Worm (Caenorhabditis elegans): ENCODE measurements around the gene pac-1.

DNA sequence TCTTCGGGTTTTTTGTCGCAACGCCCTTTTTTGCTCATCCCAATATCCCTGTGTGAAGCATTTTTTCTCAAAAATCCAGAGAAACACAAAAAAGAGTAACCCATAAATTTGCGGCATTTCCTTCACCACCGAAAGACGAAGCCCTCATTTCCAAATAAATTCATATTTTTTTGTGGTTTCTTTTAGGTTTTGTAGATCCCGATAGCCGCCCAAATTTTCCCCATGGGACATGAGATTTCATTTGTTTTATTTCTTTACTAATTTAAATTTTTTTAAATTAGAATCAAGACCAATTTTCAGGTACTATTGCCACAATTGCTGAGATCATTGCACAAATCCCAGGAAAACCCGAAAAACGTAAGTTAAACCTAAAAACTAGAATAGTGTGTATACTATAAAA, 28.1 kb upstream of the pac-1 start, which contains the start of gene mig-39:
- TF ChIP-seq snpc-4 (tag; optimal IDR thresholded peaks at IDR 0.05) = no peak
- no peak for TF ChIP-seq ztf-11 (tag; optimal IDR thresholded peaks at IDR 0.05)
- no peak for TF ChIP-seq pha-4 (tag; optimal IDR thresholded peaks at IDR 0.05)
- no peak for TF ChIP-seq ces-1 (GFP tag; optimal IDR thresholded peaks at IDR 0.05)
- no peak for TF ChIP-seq elt-1 (tag; optimal IDR thresholded peaks at IDR 0.05; ENCODE audit: borderline replicate concordance, insufficient read depth)
- TF ChIP-seq blmp-1 (tag; optimal IDR thresholded peaks at IDR 0.05) = no peak
- no peak for TF ChIP-seq nhr-12 (tag; optimal IDR thresholded peaks at IDR 0.05)
- no peak for TF ChIP-seq ceh-39 (tag; optimal IDR thresholded peaks at IDR 0.05)
- TF ChIP-seq lsy-2 (tag; optimal IDR thresholded peaks at IDR 0.05) = no peak

Measured in whole organism, mixed stage, embryonic.